Fruit fly (Drosophila melanogaster): ENCODE results near the gene Pcyt2.

The Pcyt2 gene

dm6 chr3L:1536487-1537337 lies 16.6 kb upstream of the Pcyt2 start, which contains the start of the genes CG12091 and pns (continued):
- TF ChIP-seq jigr1 (GFP tag; IDR thresholded peaks at IDR 0.05) (no peak), CG17328 (GFP tag; IDR thresholded peaks at IDR 0.05) (peak; percentile 76; the same call in 1 of the 2 replicates), CG32772 (GFP tag; IDR thresholded peaks at IDR 0.05) (0 out of 2 replicates have a peak, but pooled peaks have one; percentile 19), Ptx1 (GFP tag; IDR thresholded peaks at IDR 0.05) (peak; percentile 59), sd (tag; optimal IDR thresholded peaks at IDR 0.05) (peak; percentile 45), ato (GFP tag; IDR thresholded peaks at IDR 0.05; ENCODE audit: partially characterized antibody) (no peak), ewg (GFP tag; optimal IDR thresholded peaks at IDR 0.05) (peak; percentile 53), Opbp (GFP tag; IDR thresholded peaks at IDR 0.05; ENCODE audit: partially characterized antibody) (peak; percentile 67; the same call in 2 of the 3 replicates), CG14050 (GFP tag; IDR thresholded peaks at IDR 0.05) (peak; percentile 66), hb (GFP tag; IDR thresholded peaks at IDR 0.05; ENCODE audit: partially characterized antibody) (no peak), stwl (tag; optimal IDR thresholded peaks at IDR 0.05) (peak; percentile 67), vfl (GFP tag; optimal IDR thresholded peaks at IDR 0.05) (peak; percentile 40), CG16779 (GFP tag; IDR thresholded peaks at IDR 0.05) (no peak), dpn (GFP tag; optimal IDR thresholded peaks at IDR 0.05) (peak; percentile 70 to 74), nerfin-1 (tag; optimal IDR thresholded peaks at IDR 0.05) (peak; percentile 39), prd (optimal IDR thresholded peaks at IDR 0.05) (no peak), prd (GFP tag; IDR thresholded peaks at IDR 0.05) (peak; percentile 68), CG34422 (GFP tag; IDR thresholded peaks at IDR 0.05) (peak; percentile 59; the same call in 1 of the 3 replicates), sim (GFP tag; IDR thresholded peaks at IDR 0.05) (no peak), hth (optimal IDR thresholded peaks at IDR 0.05) (no peak), CG30431 (GFP tag; optimal IDR thresholded peaks at IDR 0.05) (no peak), CG1024 (GFP tag; IDR thresholded peaks at IDR 0.05) (peak; percentile 41; the same call in 1 of the 2 replicates), CkIIα-i1 (GFP tag; IDR thresholded peaks at IDR 0.05) (no peak), chm (GFP tag; IDR thresholded peaks at IDR 0.05) (no peak), br (optimal IDR thresholded peaks at IDR 0.05) (no peak), Meics (GFP tag; optimal IDR thresholded peaks at IDR 0.05) (peak; percentile 87), CG34224 (GFP tag; IDR thresholded peaks at IDR 0.05; ENCODE audit: partially characterized antibody) (no peak), E2f1 (GFP tag; IDR thresholded peaks at IDR 0.05) (peak; percentile 55), CG11560 (tag; IDR thresholded peaks at IDR 0.05) (0 out of 3 replicates have a peak, but pooled peaks have one; percentile 10), cas (GFP tag; IDR thresholded peaks at IDR 0.05) (peak; percentile 27; the same call in 1 of the 2 replicates), chinmo (GFP tag; IDR thresholded peaks at IDR 0.05; ENCODE audit: partially characterized antibody) (0 out of 4 replicates have a peak, but pooled peaks have one; percentile 21), lov (optimal IDR thresholded peaks at IDR 0.05) (no peak), lov (GFP tag; IDR thresholded peaks at IDR 0.05) (no peak), CG30020 (tag; optimal IDR thresholded peaks at IDR 0.05) (peak; percentile 80), CG1529 (GFP tag; optimal IDR thresholded peaks at IDR 0.05) (peak; percentile 16), maf-S (GFP tag; optimal IDR thresholded peaks at IDR 0.05) (peak; percentile 20), sens (GFP tag) (peak; percentile 97), BEAF-32 (GFP tag; optimal IDR thresholded peaks at IDR 0.05) (peak; percentile 44), gcm2 (GFP tag; optimal IDR thresholded peaks at IDR 0.05) (peak; percentile 6), toy (GFP tag; IDR thresholded peaks at IDR 0.05) (no peak), aop (GFP tag; IDR thresholded peaks at IDR 0.05) (no peak), CG10274 (GFP tag; optimal IDR thresholded peaks at IDR 0.05) (no peak), CG17802 (tag; optimal IDR thresholded peaks at IDR 0.05) (no peak), CG3281 (GFP tag; optimal IDR thresholded peaks at IDR 0.05) (peak; percentile 66), CG9437 (GFP tag; optimal IDR thresholded peaks at IDR 0.05) (peak; percentile 52), BtbVII (GFP tag; optimal IDR thresholded peaks at IDR 0.05) (peak; percentile 70), croc (GFP tag; conservative IDR thresholded peaks at IDR 0.05) (peak; percentile 32; the same call in 1 of the 3 replicates), CG10959 (GFP tag; IDR thresholded peaks at IDR 0.05) (0 out of 2 replicates have a peak, but pooled peaks have one; percentile 27), Atf3 (GFP tag; optimal IDR thresholded peaks at IDR 0.05) (peak; percentile 41), CG8281 (tag; optimal IDR thresholded peaks at IDR 0.05) (no peak)

Data from whole organism, embryonic.